Worm (Caenorhabditis elegans) whole organism, late embryonic: ENCODE measurements around the gene R105.1.
A peak's percentile ranks its signal among the peaks of the same experiment; 100 is the strongest.

ENCODE experiments used
- C08G9.2 ChIP-seq: sonication (generic microtip); optimal IDR thresholded peaks from 2 replicates; lab custom pipeline; 2016; ENCODE audit warnings: mild to moderate bottlenecking, missing genetic modification characterization, moderate library complexity, missing compliant biosample characterization
- F13H6.1 ChIP-seq: sonication (generic microtip); optimal IDR thresholded peaks from 2 replicates; lab custom pipeline; 2016; ENCODE audit warnings: missing genetic modification characterization, missing compliant biosample characterization
- ama-1 ChIP-seq: fragments of 150-350 bp; optimal IDR thresholded peaks from 2 replicates; lab custom pipeline; 2014
- ceh-9 ChIP-seq: sonication (generic microtip); optimal IDR thresholded peaks from 2 replicates; lab custom pipeline; 2016; ENCODE audit warnings: mild to moderate bottlenecking, missing genetic modification characterization, inconsistent platforms, missing compliant biosample characterization
- dve-1 ChIP-seq: sonication (generic microtip); optimal IDR thresholded peaks from 2 replicates; lab custom pipeline; 2017; ENCODE audit warnings: antibody characterized with exemption, mild to moderate bottlenecking, missing genetic modification characterization, missing compliant biosample characterization
- hlh-15 ChIP-seq: sonication (generic microtip); optimal IDR thresholded peaks from 2 replicates; lab custom pipeline; 2016; ENCODE audit warnings: missing genetic modification characterization, missing compliant biosample characterization
- nfya-1 ChIP-seq: sonication (generic microtip); optimal IDR thresholded peaks from 2 replicates; lab custom pipeline; 2017; ENCODE audit warnings: missing genetic modification characterization, mild to moderate bottlenecking, missing compliant biosample characterization, antibody characterized with exemption, moderate library complexity
- nhr-11 ChIP-seq: fragments of 150-350 bp; optimal IDR thresholded peaks from 2 replicates; lab custom pipeline; 2014; ENCODE audit warnings: missing biosample characterization, missing genetic modification characterization
- nhr-232 ChIP-seq: sonication (generic microtip); optimal IDR thresholded peaks from 2 replicates; lab custom pipeline; 2016; ENCODE audit warnings: missing genetic modification characterization, missing compliant biosample characterization
- pha-4 ChIP-seq: fragments of 150-350 bp; optimal IDR thresholded peaks from 2 replicates; lab custom pipeline; 2018; ENCODE audit warnings: missing biosample characterization, missing genetic modification reagents, missing genetic modification characterization
- rnt-1 ChIP-seq: sonication (generic microtip); optimal IDR thresholded peaks from 2 replicates; lab custom pipeline; 2016; ENCODE audit warnings: missing genetic modification characterization, missing compliant biosample characterization
- sdc-2 ChIP-seq: sonication (generic microtip); optimal IDR thresholded peaks from 2 replicates; lab custom pipeline; 2016; ENCODE audit warnings: missing genotype, missing genetic modification characterization, missing compliant biosample characterization
- tbx-2 ChIP-seq: sonication (generic microtip); optimal IDR thresholded peaks from 2 replicates; lab custom pipeline; 2016; ENCODE audit warnings: missing genetic modification characterization, missing compliant biosample characterization

DNA sequence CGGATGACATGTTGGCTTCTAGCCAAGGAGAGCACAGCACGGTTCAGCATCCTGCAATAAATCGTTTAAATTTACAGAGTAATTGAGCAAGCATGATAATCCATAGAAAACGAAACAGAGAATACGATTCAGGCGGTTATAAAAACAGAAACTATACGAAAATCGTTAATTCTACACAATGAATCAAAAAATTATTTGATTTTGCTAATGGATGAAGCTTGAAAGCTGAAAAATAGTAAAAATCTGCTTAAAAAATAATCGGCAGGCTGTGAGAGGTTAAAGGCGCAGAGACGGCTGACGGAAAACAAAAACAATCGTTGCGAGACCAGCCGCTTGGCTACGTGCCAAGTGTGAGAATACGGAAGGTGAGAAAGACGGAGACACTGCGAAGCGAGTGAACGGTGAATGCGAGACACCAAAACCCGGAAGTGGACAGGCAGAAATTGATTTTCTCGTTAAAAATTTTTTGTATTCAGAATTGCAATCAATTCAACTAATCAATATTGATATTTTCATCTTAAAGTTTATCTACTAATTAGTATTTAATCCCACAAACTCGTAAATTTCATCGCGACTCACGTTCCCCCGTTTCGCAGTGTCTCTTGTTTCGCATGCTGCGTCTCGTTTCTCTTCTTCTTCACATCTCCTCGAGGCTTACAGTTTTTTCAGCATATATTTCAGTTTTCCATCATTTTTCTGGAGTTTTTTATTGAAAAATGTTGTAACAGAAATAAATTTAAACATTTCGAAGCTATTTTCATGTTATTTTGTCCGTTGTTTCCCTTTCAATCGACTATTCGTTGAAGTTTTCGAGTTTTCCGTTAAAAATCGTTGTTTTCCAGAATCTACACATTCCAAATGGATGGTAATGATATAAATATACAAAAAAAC, 26.9 kb downstream of the R105.1 start, which contains the start of the genes F29B9.11 and jmjd-1.2:
- no peak for TF ChIP-seq nhr-232 (tag; lab: Kevin White, UChicago)
- peak; percentile 99 for TF ChIP-seq tbx-2 (tag; lab: Kevin White, UChicago)
- TF ChIP-seq sdc-2 (tag; lab: Kevin White, UChicago), result peak; percentile 75
- TF ChIP-seq C08G9.2 (tag; lab: Kevin White, UChicago), result peak; percentile 99
- TF ChIP-seq nhr-11 (tag; lab: Kevin White, UChicago), result no peak
- TF ChIP-seq ceh-9 (tag; lab: Kevin White, UChicago), result peak; percentile 8
- TF ChIP-seq nfya-1 (tag; lab: Kevin White, UChicago), result peak; percentile 59
- peak; percentile 70 for TF ChIP-seq hlh-15 (tag; lab: Kevin White, UChicago)
- TF ChIP-seq F13H6.1 (tag; lab: Kevin White, UChicago), result peak; percentile 96
- TF ChIP-seq ama-1, result no peak
- peak; percentile 97 for TF ChIP-seq rnt-1 (tag; lab: Kevin White, UChicago)
- peak; percentile 39 for TF ChIP-seq dve-1
- no peak for TF ChIP-seq pha-4 (tag; lab: Kevin White, UChicago)
